Fruit fly (Drosophila melanogaster): ENCODE data around the gene CG9098.

Gene CG9098

dm6 chr2L:5974122-5974521 lies 38.0 kb downstream of the CG9098 start (continued):
- TF ChIP-seq Hmr (GFP tag; optimal IDR thresholded peaks at IDR 0.05) (peak; percentile 81), HmgD (GFP tag; optimal IDR thresholded peaks at IDR 0.05) (no peak), cato (GFP tag; optimal IDR thresholded peaks at IDR 0.05; ENCODE audit: borderline replicate concordance) (no peak), Eip74EF (GFP tag; optimal IDR thresholded peaks at IDR 0.05) (peak in 1 of 2 experiments; percentile 27), CG10462 (GFP tag; optimal IDR thresholded peaks at IDR 0.05) (no peak), nerfin-1 (tag; optimal IDR thresholded peaks at IDR 0.05) (peak; percentile 56), sens (GFP tag) (no peak), CG3838 (GFP tag; optimal IDR thresholded peaks at IDR 0.05) (no peak), CG8089 (GFP tag; optimal IDR thresholded peaks at IDR 0.05) (no peak), ATbp (GFP tag; optimal IDR thresholded peaks at IDR 0.05) (peak; percentile 92), CG1647 (GFP tag; optimal IDR thresholded peaks at IDR 0.05) (no peak), cwo (GFP tag; optimal IDR thresholded peaks at IDR 0.05) (peak; percentile 12), CG12659 (GFP tag; optimal IDR thresholded peaks at IDR 0.05) (peak; percentile 58), Side (GFP tag; optimal IDR thresholded peaks at IDR 0.05) (no peak), run (tag; optimal IDR thresholded peaks at IDR 0.05) (peak; percentile 55), CG8388 (GFP tag; optimal IDR thresholded peaks at IDR 0.05) (no peak), Doc2 (GFP tag; IDR thresholded peaks at IDR 0.05) (no peak), psq (GFP tag; optimal IDR thresholded peaks at IDR 0.05) (no peak), Atf6 (GFP tag; IDR thresholded peaks at IDR 0.05) (peak; percentile 61; the same call in 1 of the 2 replicates), CG17612 (GFP tag; IDR thresholded peaks at IDR 0.05) (no peak), Dek (tag; optimal IDR thresholded peaks at IDR 0.05) (peak; percentile 42), dmrt99B (tag; optimal IDR thresholded peaks at IDR 0.05) (peak; percentile 48), CG3163 (GFP tag; optimal IDR thresholded peaks at IDR 0.05) (peak; percentile 4), CG15696 (tag; optimal IDR thresholded peaks at IDR 0.05) (peak; percentile 58), CG1529 (GFP tag; optimal IDR thresholded peaks at IDR 0.05) (peak; percentile 46), CG8478 (optimal IDR thresholded peaks at IDR 0.05) (no peak), Dll (GFP tag; IDR thresholded peaks at IDR 0.05; ENCODE audit: partially characterized antibody) (no peak), slbo (GFP tag; IDR thresholded peaks at IDR 0.05) (peak; percentile 26; the same call in 1 of the 2 replicates), CG1792 (GFP tag; optimal IDR thresholded peaks at IDR 0.05) (no peak), CG4282 (GFP tag; optimal IDR thresholded peaks at IDR 0.05) (no peak), nmo (GFP tag; optimal IDR thresholded peaks at IDR 0.05) (no peak), hkb (optimal IDR thresholded peaks at IDR 0.05) (no peak), hkb (GFP tag; IDR thresholded peaks at IDR 0.05) (peak; percentile 75), Fer1 (GFP tag; optimal IDR thresholded peaks at IDR 0.05) (peak; percentile 77), CG4617 (GFP tag; optimal IDR thresholded peaks at IDR 0.05; ENCODE audit: borderline replicate concordance) (no peak), CG18764 (GFP tag; optimal IDR thresholded peaks at IDR 0.05) (peak; percentile 63), tin (GFP tag; optimal IDR thresholded peaks at IDR 0.05) (no peak), Sry-β (GFP tag; optimal IDR thresholded peaks at IDR 0.05) (no peak), CG42726 (GFP tag; IDR thresholded peaks at IDR 0.05; ENCODE audit: partially characterized antibody) (no peak), E2f2 (GFP tag; IDR thresholded peaks at IDR 0.05) (no peak), CG13296 (GFP tag; optimal IDR thresholded peaks at IDR 0.05) (peak; percentile 79), mirr (GFP tag; optimal IDR thresholded peaks at IDR 0.05) (peak; percentile 66), mld (GFP tag; IDR thresholded peaks at IDR 0.05; ENCODE audit: partially characterized antibody) (no peak), her (GFP tag; optimal IDR thresholded peaks at IDR 0.05) (peak; percentile 27), Kr (GFP tag; optimal IDR thresholded peaks at IDR 0.05) (no peak), gro (GFP tag; optimal IDR thresholded peaks at IDR 0.05) (no peak), insv (GFP tag; optimal IDR thresholded peaks at IDR 0.05) (peak in 1 of 2 experiments; percentile 55), Taf1 (GFP tag; IDR thresholded peaks at IDR 0.05) (no peak), CG8290 (GFP tag; optimal IDR thresholded peaks at IDR 0.05) (peak; percentile 15), CG8290 (tag; optimal IDR thresholded peaks at IDR 0.05) (peak in 1 of 2 experiments; percentile 87), peb (GFP tag; IDR thresholded peaks at IDR 0.05) (no peak), pfk (GFP tag; optimal IDR thresholded peaks at IDR 0.05) (peak; percentile 59)

Measured in whole organism, embryonic.